Fruit fly (Drosophila melanogaster): Measurements from ENCODE around the gene CG13771.

DNA sequence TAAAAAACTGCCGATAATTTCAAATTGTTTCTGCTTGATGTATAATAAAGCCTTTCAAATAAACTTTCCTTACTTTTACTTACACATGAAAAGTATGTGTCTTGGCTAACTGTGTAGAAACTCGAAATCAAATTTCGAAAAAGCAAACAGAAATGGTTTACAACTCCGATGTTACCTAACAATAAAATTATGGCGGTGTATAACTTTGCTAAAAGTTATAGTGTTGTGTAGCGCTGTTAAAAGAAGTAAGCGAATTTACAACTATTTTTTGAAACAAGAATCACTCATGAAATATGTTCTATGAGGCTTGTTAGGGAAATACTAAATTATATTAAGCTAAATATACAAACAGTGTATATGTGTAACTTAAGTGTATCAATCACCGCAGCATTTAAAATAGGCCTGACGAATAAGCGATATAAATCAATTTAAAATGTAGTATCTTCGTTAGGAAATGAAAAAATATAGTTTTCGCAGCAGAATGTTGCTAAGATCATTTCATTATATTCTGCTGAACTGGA, 40.7 kb downstream of the CG13771 start, which contains the start of gene CG34345:
- TF ChIP-seq pan (optimal IDR thresholded peaks at IDR 0.05) = no peak
- TF ChIP-seq pan (GFP tag; optimal IDR thresholded peaks at IDR 0.05 in 1 of 2, IDR thresholded peaks at IDR 0.05 in 1 of 2) = no peak
- no peak for TF ChIP-seq cwo (GFP tag; optimal IDR thresholded peaks at IDR 0.05)
- TF ChIP-seq Dip3 (GFP tag; optimal IDR thresholded peaks at IDR 0.05) = no peak
- TF ChIP-seq disco-r (GFP tag; optimal IDR thresholded peaks at IDR 0.05) = no peak
- no peak for TF ChIP-seq Bdp1 (GFP tag; optimal IDR thresholded peaks at IDR 0.05)
